Fruit fly (Drosophila melanogaster) whole organism: Measurements from ENCODE around the gene CG11811.

Experiments used
- CG8478 ChIP-seq: fragments of >200 bp; optimal IDR thresholded peaks from 2 replicates; lab custom pipeline; 2018; ENCODE audit warnings: inconsistent platforms
- Dll ChIP-seq: fragments of >200 bp; optimal IDR thresholded peaks from 2 replicates; lab custom pipeline; 2017
- EcR ChIP-seq, 2 experiments: fragments of >200 bp; optimal IDR thresholded peaks; 2 replicates each; lab custom pipeline; 2017; ENCODE audit warnings: missing biosample characterization in 2 of 2, missing genetic modification characterization in 2 of 2, missing genetic modification reagents in 2 of 2
- pan ChIP-seq: fragments of >200 bp; optimal IDR thresholded peaks from 2 replicates; lab custom pipeline; 2017
- psq ChIP-seq: fragments of >200 bp; optimal IDR thresholded peaks from 2 replicates; lab custom pipeline; 2017
- usp ChIP-seq: fragments of >200 bp; optimal IDR thresholded peaks from 2 replicates; lab custom pipeline; 2017; ENCODE audit warnings: missing biosample characterization, missing genetic modification characterization, mixed read lengths

dm6 chr3L:10702216-10702615 lies 11.4 kb downstream of the CG11811 start:
- TF ChIP-seq psq (lab: Kevin White, UChicago) (no peak), pan (lab: Kevin White, UChicago) (no peak), Dll (lab: Kevin White, UChicago) (no peak), usp (no peak), CG8478 (lab: Kevin White, UChicago) (no peak), EcR (GFP tag; optimal IDR thresholded peaks at IDR 0.05; lab: Kevin White, UChicago) (no peak)
